Worm (Caenorhabditis elegans): ENCODE measurements around the gene srh-304.

DNA sequence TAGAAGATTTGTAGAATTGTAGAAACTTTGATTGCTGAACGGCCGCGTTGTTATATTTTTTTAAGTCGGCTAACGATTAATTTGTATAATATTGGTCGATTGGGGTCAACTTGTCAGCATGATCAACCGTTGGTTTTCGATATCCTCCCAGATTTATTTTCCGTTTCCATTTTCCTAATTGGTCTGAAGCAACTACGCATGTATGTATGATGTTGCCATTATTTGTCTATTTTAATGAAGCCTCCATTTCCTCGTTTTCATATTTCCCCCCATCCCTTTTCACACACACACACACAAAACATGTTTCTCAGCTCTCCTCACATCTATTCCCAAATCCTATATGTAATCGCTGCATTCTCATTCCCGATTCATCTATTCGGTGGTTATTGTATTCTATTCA is 27.9 kb upstream of the srh-304 start, which contains the start of gene srh-287:
- TF ChIP-seq flt-1 (GFP tag; IDR thresholded peaks at IDR 0.05) (no peak), tra-4 (tag; optimal IDR thresholded peaks at IDR 0.05) (no peak), scrt-1 (GFP tag; IDR thresholded peaks at IDR 0.05) (no peak), hmg-4 (GFP tag; optimal IDR thresholded peaks at IDR 0.05) (no peak), ama-1 (optimal IDR thresholded peaks at IDR 0.05) (no peak)
